Worm (Caenorhabditis elegans) whole organism, late embryonic: ENCODE measurements around the gene T16G1.5.

Experiments
- K02D7.2 ChIP-seq: sonication (generic microtip); optimal IDR thresholded peaks from 2 replicates; lab custom pipeline; 2017; ENCODE audit warnings: mild to moderate bottlenecking, missing genetic modification characterization, missing compliant biosample characterization
- ahr-1 ChIP-seq: sonication (generic microtip); optimal IDR thresholded peaks from 2 replicates; lab custom pipeline; 2016; ENCODE audit warnings: missing genetic modification characterization, missing compliant biosample characterization
- ama-1 ChIP-seq: fragments of 150-350 bp; optimal IDR thresholded peaks from 2 replicates; lab custom pipeline; 2014
- ceh-14 ChIP-seq: sonication (generic microtip); optimal IDR thresholded peaks from 2 replicates; lab custom pipeline; 2016; ENCODE audit warnings: missing genotype, missing genetic modification characterization, missing compliant biosample characterization
- ceh-9 ChIP-seq: sonication (generic microtip); optimal IDR thresholded peaks from 2 replicates; lab custom pipeline; 2016; ENCODE audit warnings: mild to moderate bottlenecking, missing genetic modification characterization, inconsistent platforms, missing compliant biosample characterization
- dmd-4 ChIP-seq: sonication (generic microtip); optimal IDR thresholded peaks from 2 replicates; lab custom pipeline; 2016; ENCODE audit warnings: borderline replicate concordance, missing genetic modification characterization, missing compliant biosample characterization
- elt-2 ChIP-seq: sonication (generic microtip); optimal IDR thresholded peaks from 2 replicates; lab custom pipeline; 2016; ENCODE audit warnings: missing genetic modification reagents, missing genetic modification characterization, missing compliant biosample characterization
- lin-11 ChIP-seq: fragments of 200-800 bp; sonication (Bioruptor generic); optimal IDR thresholded peaks from 2 replicates; lab custom pipeline; 2018; ENCODE audit warnings: mild to moderate bottlenecking, missing genetic modification characterization, missing compliant biosample characterization
- pag-3 ChIP-seq: sonication (generic microtip); optimal IDR thresholded peaks from 2 replicates; lab custom pipeline; 2016; ENCODE audit warnings: missing compliant biosample characterization, missing genetic modification characterization, borderline replicate concordance
- pqm-1 ChIP-seq: sonication (generic microtip); optimal IDR thresholded peaks from 2 replicates; lab custom pipeline; 2016; ENCODE audit warnings: missing genetic modification characterization, missing compliant biosample characterization
- sox-4 ChIP-seq: sonication (generic microtip); optimal IDR thresholded peaks from 2 replicates; lab custom pipeline; 2017; ENCODE audit warnings: mild to moderate bottlenecking, missing genetic modification characterization, inconsistent platforms, missing compliant biosample characterization
- tbx-2 ChIP-seq: sonication (generic microtip); optimal IDR thresholded peaks from 2 replicates; lab custom pipeline; 2016; ENCODE audit warnings: missing genetic modification characterization, missing compliant biosample characterization
- unc-55 ChIP-seq: sonication (generic microtip); optimal IDR thresholded peaks from 2 replicates; lab custom pipeline; 2017; ENCODE audit warnings: missing biosample characterization, missing genetic modification reagents, missing genetic modification characterization
- ztf-16 ChIP-seq: sonication (generic microtip); optimal IDR thresholded peaks from 2 replicates; lab custom pipeline; 2017; ENCODE audit warnings: missing genetic modification characterization, missing compliant biosample characterization

DNA sequence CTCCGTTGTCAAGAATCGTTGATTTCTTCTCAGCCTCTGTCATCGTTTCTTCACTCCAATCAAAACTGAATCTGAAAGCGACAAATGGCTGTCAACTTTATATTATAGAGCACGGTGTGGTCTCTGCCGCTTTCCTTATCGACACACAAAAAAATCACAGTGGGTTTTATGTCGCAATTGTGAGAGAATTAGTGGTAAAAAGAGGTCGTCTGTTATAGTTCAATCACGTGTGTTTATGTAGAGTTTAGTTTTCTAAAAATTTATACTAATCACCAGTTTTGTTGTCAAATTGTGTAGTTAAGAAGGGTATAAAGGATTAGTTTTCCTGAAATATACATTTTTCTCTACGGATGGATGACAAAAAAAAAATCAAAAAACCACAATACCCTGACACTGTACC lies 4.4 kb downstream of the T16G1.5 start, which contains the start of gene T16G1.7:
- TF ChIP-seq sox-4 (tag; lab: Kevin White, UChicago) (no peak), unc-55 (no peak), lin-11 (tag; lab: Kevin White, UChicago) (no peak), ahr-1 (tag; lab: Kevin White, UChicago) (no peak), ceh-9 (tag; lab: Kevin White, UChicago) (no peak), elt-2 (no peak), ama-1 (no peak), ceh-14 (tag; lab: Kevin White, UChicago) (no peak), pag-3 (no peak), K02D7.2 (tag; lab: Kevin White, UChicago) (no peak), ztf-16 (tag; lab: Kevin White, UChicago) (no peak), pqm-1 (tag; lab: Kevin White, UChicago) (no peak), tbx-2 (tag; lab: Kevin White, UChicago) (no peak), dmd-4 (tag; lab: Kevin White, UChicago) (no peak)
